Worm (Caenorhabditis elegans): ENCODE results near the gene srw-13.
"Not testable (repeated sequence)": the region's sequence is repeated elsewhere in the genome, so short reads cannot be mapped to it uniquely, and the experiment has no call there.

The srw-13 gene

DNA sequence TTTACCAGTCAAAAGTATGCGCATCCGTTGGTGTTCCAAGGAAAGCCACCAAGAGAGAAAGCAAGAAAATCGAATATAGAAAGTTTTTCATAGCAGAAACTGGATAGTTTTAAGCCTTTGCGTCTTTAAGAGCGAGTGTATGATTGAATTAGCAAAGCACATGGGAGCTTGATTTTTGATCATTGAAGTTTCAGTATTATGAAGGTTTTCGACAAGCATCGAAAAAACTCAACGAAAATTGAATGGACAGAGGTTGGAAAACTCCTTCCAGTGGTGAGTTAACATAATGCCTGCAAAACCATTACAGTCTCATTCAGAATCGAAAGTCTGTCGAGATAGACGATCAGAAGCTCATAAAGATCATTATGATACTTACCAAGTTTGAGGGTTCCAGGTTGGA is 38.4 kb upstream of the srw-13 start, which contains the start of gene Y75B12B.13:
TSS of gene Y75B12B.13 (minus strand) at position 101 of the 400 bp plus-strand sequence.
- TF ChIP-seq tab-1 (GFP tag; IDR thresholded peaks at IDR 0.05), result no peak
- TF ChIP-seq cog-1 (tag; optimal IDR thresholded peaks at IDR 0.05), result no peak
- no peak for TF ChIP-seq flt-1 (GFP tag; IDR thresholded peaks at IDR 0.05)
- TF ChIP-seq ztf-23 (GFP tag; IDR thresholded peaks at IDR 0.05), result no peak
- TF ChIP-seq ref-1 (GFP tag; conservative IDR thresholded peaks at IDR 0.05), result no peak
- TF ChIP-seq med-1 (GFP tag; optimal IDR thresholded peaks at IDR 0.05; ENCODE audit: insufficient read depth), result no peak
- TF ChIP-seq klf-2 (GFP tag; conservative IDR thresholded peaks at IDR 0.05), result no peak
- no peak for TF ChIP-seq ztf-29 (GFP tag; IDR thresholded peaks at IDR 0.05)
- no peak for TF ChIP-seq T22C8.4 (GFP tag; IDR thresholded peaks at IDR 0.05)

ce11 chrV:15197955-15198354 is 34.3 kb upstream of the srw-13 start, which contains the start of gene srw-1:
Gene srw-1 (plus strand): TSS chrV:15198255.
- TF ChIP-seq ztf-29 (GFP tag; IDR thresholded peaks at IDR 0.05) (no peak), flt-1 (GFP tag; IDR thresholded peaks at IDR 0.05) (no peak)

DNA sequence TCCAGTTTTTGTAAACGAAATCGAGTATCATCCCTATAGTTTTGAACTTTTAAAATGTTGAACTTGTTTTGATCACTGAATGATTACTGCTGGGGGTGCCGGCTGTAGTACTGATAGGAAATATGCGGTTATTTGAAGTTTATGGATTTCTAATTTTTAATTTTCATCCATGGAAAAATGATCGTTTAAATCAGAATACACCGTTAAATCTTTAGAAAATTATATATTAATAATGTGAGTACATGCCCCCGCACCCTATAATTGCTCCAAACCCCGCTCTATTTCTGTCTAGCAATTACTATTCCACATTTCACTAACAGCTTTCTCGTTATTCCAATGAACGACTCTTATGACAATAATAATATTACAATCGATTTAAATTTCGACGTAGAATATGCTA is 32.5 kb upstream of the srw-13 start, which contains the start of gene Y75B12B.10:
TSS of gene Y75B12B.10 (plus strand) at position 301 of the 400 bp plus-strand sequence.
- TF ChIP-seq T22C8.4 (GFP tag; IDR thresholded peaks at IDR 0.05) (no peak), tab-1 (GFP tag; IDR thresholded peaks at IDR 0.05) (no peak), ztf-29 (GFP tag; IDR thresholded peaks at IDR 0.05) (no peak), ztf-23 (GFP tag; IDR thresholded peaks at IDR 0.05) (no peak), cog-1 (tag; optimal IDR thresholded peaks at IDR 0.05) (no peak), ref-1 (GFP tag; conservative IDR thresholded peaks at IDR 0.05) (no peak), med-1 (GFP tag; optimal IDR thresholded peaks at IDR 0.05; ENCODE audit: insufficient read depth) (no peak)

DNA sequence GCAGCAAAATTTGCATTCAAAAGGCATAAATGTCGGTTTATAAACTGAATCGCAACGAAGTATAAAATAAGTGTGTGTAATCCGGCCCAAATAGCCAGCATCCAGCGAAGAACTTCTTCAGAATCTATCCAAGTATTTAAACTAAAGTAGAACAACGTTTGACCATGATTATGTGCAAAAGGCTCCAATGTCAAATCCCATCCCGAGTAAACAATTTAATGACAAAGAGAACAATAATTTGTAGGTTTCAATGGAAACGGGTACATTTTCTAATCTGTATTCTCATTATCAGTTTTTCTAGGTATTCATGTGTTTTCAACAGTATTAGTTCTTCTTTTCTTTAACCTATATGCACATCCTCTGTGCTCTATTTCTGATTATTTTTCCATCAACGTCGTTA is 24.6 kb upstream of the srw-13 start, which contains the start of gene C41G6.12:
TSS of gene C41G6.12 (minus strand) at position 101 of the 400 bp plus-strand sequence.
- TF ChIP-seq ztf-29 (GFP tag; IDR thresholded peaks at IDR 0.05); cog-1 (tag; optimal IDR thresholded peaks at IDR 0.05); ref-1 (GFP tag; conservative IDR thresholded peaks at IDR 0.05): not testable (repeated sequence)

DNA sequence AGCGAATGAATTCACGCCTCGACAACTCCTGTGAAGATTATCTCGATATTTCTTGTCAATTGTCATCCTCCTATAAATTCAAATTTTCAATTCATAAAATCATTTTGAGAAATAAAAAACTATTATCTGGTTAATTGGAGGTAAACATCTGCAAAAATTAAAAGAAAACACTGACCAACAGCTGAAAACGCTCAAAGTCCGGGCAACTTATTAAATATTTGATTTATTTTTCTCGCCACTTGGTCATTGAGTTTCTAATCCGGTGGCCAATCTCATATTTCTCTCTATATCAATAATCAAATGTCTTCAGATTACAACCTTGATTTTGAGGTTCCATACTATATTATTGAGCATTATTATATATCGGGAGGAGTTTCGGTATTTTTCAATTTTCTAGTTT is 20.4 kb upstream of the srw-13 start, which contains the start of gene sri-24:
TSS of gene sri-24 (plus strand) at position 301 of the 400 bp plus-strand sequence.
- not testable (repeated sequence) for TF ChIP-seq klf-2 (GFP tag; conservative IDR thresholded peaks at IDR 0.05); flt-1 (GFP tag; IDR thresholded peaks at IDR 0.05); tab-1 (GFP tag; IDR thresholded peaks at IDR 0.05)

DNA sequence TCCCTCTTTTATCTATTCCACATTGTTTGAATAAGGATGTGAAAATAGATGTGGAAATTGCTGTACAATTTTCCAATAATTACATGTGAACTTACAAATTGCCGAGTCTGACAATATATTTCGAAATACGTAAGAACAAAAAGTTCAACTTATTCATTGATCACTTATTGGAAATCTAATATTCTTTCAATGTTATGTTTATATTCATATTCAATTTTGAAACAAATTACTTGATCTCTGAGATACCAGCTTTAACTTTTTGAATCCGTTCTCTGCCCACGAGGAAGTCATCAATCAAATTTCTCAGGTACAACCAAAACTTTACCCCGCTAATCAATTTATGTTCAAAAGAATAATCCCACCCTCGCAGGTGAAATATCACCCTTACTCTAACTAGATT is 17.1 kb upstream of the srw-13 start, which contains the start of gene sri-26:
TSS of gene sri-26 (plus strand) at position 301 of the 400 bp plus-strand sequence.
- not testable (repeated sequence) for TF ChIP-seq klf-2 (GFP tag; conservative IDR thresholded peaks at IDR 0.05); med-1 (GFP tag; optimal IDR thresholded peaks at IDR 0.05; ENCODE audit: insufficient read depth); T22C8.4 (GFP tag; IDR thresholded peaks at IDR 0.05)

DNA sequence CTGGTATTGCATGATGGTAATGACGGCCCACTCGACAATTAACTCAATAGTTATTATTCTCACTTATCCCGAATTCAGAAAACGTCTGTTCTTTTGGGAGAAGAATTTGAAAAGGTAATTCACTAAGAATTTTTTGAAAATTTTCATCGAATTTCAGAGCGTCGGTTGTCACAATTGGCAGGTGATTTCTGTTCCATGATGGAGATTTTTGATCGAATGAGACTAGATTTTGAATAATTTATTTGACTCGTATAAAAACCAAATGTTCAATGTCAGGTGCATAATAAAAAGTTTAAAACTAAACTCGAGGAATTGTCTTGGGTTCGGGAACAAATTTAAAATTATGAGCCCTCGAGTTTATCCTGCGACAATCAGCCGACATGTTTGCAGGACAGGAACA is 15.6 kb upstream of the srw-13 start, which contains the start of gene sri-25:
TSS of gene sri-25 (plus strand) at position 301 of the 400 bp plus-strand sequence.
- TF ChIP-seq ztf-23 (GFP tag; IDR thresholded peaks at IDR 0.05) (no peak), ztf-29 (GFP tag; IDR thresholded peaks at IDR 0.05) (no peak), flt-1 (GFP tag; IDR thresholded peaks at IDR 0.05) (no peak), cog-1 (tag; optimal IDR thresholded peaks at IDR 0.05) (no peak), tab-1 (GFP tag; IDR thresholded peaks at IDR 0.05) (no peak), ref-1 (GFP tag; conservative IDR thresholded peaks at IDR 0.05) (no peak)

- TF ChIP-seq flt-1 (GFP tag; IDR thresholded peaks at IDR 0.05) (no peak), med-1 (GFP tag; optimal IDR thresholded peaks at IDR 0.05; ENCODE audit: insufficient read depth) (no peak), tab-1 (GFP tag; IDR thresholded peaks at IDR 0.05) (no peak), T22C8.4 (GFP tag; IDR thresholded peaks at IDR 0.05) (no peak), klf-2 (GFP tag; conservative IDR thresholded peaks at IDR 0.05) (no peak), ztf-23 (GFP tag; IDR thresholded peaks at IDR 0.05) (no peak), ref-1 (GFP tag; conservative IDR thresholded peaks at IDR 0.05) (no peak)
Measured at ce11 chrV:15221330-15221729, 11.0 kb upstream of the srw-13 start, which contains the start of gene irld-25. Gene irld-25 (plus strand): TSS chrV:15221630.

ce11 chrV:15223668-15224067 is 8.6 kb upstream of the srw-13 start, which contains the start of gene srw-24:
Gene srw-24 (plus strand): TSS chrV:15223968.
- TF ChIP-seq T22C8.4 (GFP tag; IDR thresholded peaks at IDR 0.05) (no peak), tab-1 (GFP tag; IDR thresholded peaks at IDR 0.05) (no peak), flt-1 (GFP tag; IDR thresholded peaks at IDR 0.05) (no peak), klf-2 (GFP tag; conservative IDR thresholded peaks at IDR 0.05) (no peak), med-1 (GFP tag; optimal IDR thresholded peaks at IDR 0.05; ENCODE audit: insufficient read depth) (no peak), cog-1 (tag; optimal IDR thresholded peaks at IDR 0.05) (no peak), ref-1 (GFP tag; conservative IDR thresholded peaks at IDR 0.05) (no peak), ztf-29 (GFP tag; IDR thresholded peaks at IDR 0.05) (no peak), ztf-23 (GFP tag; IDR thresholded peaks at IDR 0.05) (no peak)

- TF ChIP-seq flt-1 (GFP tag; IDR thresholded peaks at IDR 0.05), result no peak
- TF ChIP-seq cog-1 (tag; optimal IDR thresholded peaks at IDR 0.05), result no peak
- TF ChIP-seq T22C8.4 (GFP tag; IDR thresholded peaks at IDR 0.05), result no peak
- no peak for TF ChIP-seq tab-1 (GFP tag; IDR thresholded peaks at IDR 0.05)
- TF ChIP-seq med-1 (GFP tag; optimal IDR thresholded peaks at IDR 0.05; ENCODE audit: insufficient read depth), result no peak
- TF ChIP-seq klf-2 (GFP tag; conservative IDR thresholded peaks at IDR 0.05), result no peak
- TF ChIP-seq ztf-23 (GFP tag; IDR thresholded peaks at IDR 0.05), result no peak
- no peak for TF ChIP-seq ztf-29 (GFP tag; IDR thresholded peaks at IDR 0.05)
- no peak for TF ChIP-seq ref-1 (GFP tag; conservative IDR thresholded peaks at IDR 0.05)
Measured at ce11 chrV:15225650-15226049, 6.7 kb upstream of the srw-13 start, which contains the start of gene srw-14. Gene srw-14 (plus strand): TSS chrV:15225950.
